Fruit fly (Drosophila melanogaster): ENCODE data around the gene CG31817.

- TF ChIP-seq CG1620 (GFP tag; optimal IDR thresholded peaks at IDR 0.05) = no peak
- no peak for TF ChIP-seq CG11617 (GFP tag; optimal IDR thresholded peaks at IDR 0.05)
- no peak for TF ChIP-seq CG7045 (GFP tag; optimal IDR thresholded peaks at IDR 0.05)
- TF ChIP-seq kay (GFP tag; ENCODE audit: borderline replicate concordance) = no peak
- TF ChIP-seq cic (GFP tag; optimal IDR thresholded peaks at IDR 0.05) = no peak
- no peak for TF ChIP-seq Crg-1 (GFP tag; optimal IDR thresholded peaks at IDR 0.05)
Measured at dm6 chr2L:16287006-16287601, 50.6 kb downstream of the CG31817 start.
